Worm (Caenorhabditis elegans) whole organism, L4/young adult: ENCODE data around the gene nhr-143.

ENCODE experiments used
- W03F9.2 ChIP-seq: fragments of 150-350 bp; optimal IDR thresholded peaks from 2 replicates; lab custom pipeline; 2014; ENCODE audit warnings: missing biosample characterization, missing genetic modification characterization
- dao-5 ChIP-seq: sonication (generic microtip); optimal IDR thresholded peaks from 2 replicates; lab custom pipeline; 2016; ENCODE audit warnings: missing genotype, missing genetic modification characterization, moderate library complexity, missing compliant biosample characterization
- him-1 ChIP-seq: sonication (generic microtip); optimal IDR thresholded peaks from 2 replicates; lab custom pipeline; 2016; ENCODE audit warnings: missing genotype, missing genetic modification reagents, missing genetic modification characterization, missing compliant biosample characterization

ce11 chrV:8947499-8947898 is 27.2 kb downstream of the nhr-143 start, which contains the start of gene gck-1:
- TF ChIP-seq him-1 (tag; lab: Kevin White, UChicago) (no peak), W03F9.2 (tag; lab: Kevin White, UChicago) (no peak), dao-5 (tag; lab: Kevin White, UChicago) (no peak)
